Worm (Caenorhabditis elegans) whole organism, L1 larva: ENCODE measurements around the gene K02E2.1.
"Not testable (repeated sequence)": the region's sequence is repeated elsewhere in the genome, so short reads cannot be mapped to it uniquely, and the experiment has no call there.

Experiments
- C16A3.4 ChIP-seq: fragments of 150-350 bp; optimal IDR thresholded peaks from 2 replicates; lab custom pipeline; 2014; ENCODE audit warnings: missing biosample characterization, missing genetic modification characterization
- aha-1 ChIP-seq: fragments of 150-350 bp; optimal IDR thresholded peaks from 2 replicates; lab custom pipeline; 2014; ENCODE audit warnings: missing biosample characterization, missing genetic modification characterization
- aly-2 ChIP-seq: fragments of 150-350 bp; optimal IDR thresholded peaks from 2 replicates; lab custom pipeline; 2014; ENCODE audit warnings: missing biosample characterization, missing genetic modification characterization
- ceh-63 ChIP-seq: fragments of 200-800 bp; sonication (Bioruptor generic); optimal IDR thresholded peaks from 2 replicates; lab custom pipeline; 2018; ENCODE audit warnings: mild to moderate bottlenecking, missing genetic modification characterization, missing compliant biosample characterization
- ceh-8 ChIP-seq: fragments of 200-800 bp; sonication (Bioruptor generic); optimal IDR thresholded peaks from 2 replicates; lab custom pipeline; 2018; ENCODE audit warnings: mild to moderate bottlenecking, missing genetic modification characterization, moderate library complexity, missing compliant biosample characterization
- ceh-88 ChIP-seq: fragments of 200-800 bp; sonication (Bioruptor generic); IDR thresholded peaks from 2 replicates; pipeline ENCODE4 v1.3.6; 2022; ENCODE audit warnings: missing genetic modification characterization, missing compliant biosample characterization
- ces-1 ChIP-seq: fragments of 150-350 bp; optimal IDR thresholded peaks from 2 replicates; lab custom pipeline; 2014; ENCODE audit warnings: missing biosample characterization, missing genetic modification reagents, missing genetic modification characterization
- dpl-1 ChIP-seq, 3 experiments: fragments of 150-350 bp in 2 of 3; sonication (generic microtip) in 1 of 3; optimal IDR thresholded peaks; 2 replicates each; lab custom pipeline; 2014 to 2017; ENCODE audit warnings: missing biosample characterization in 3 of 3, missing genetic modification characterization in 3 of 3, missing genetic modification reagents in 3 of 3
- dsc-1 ChIP-seq: sonication (generic microtip); optimal IDR thresholded peaks from 2 replicates; lab custom pipeline; 2016; ENCODE audit warnings: mild to moderate bottlenecking, missing genetic modification characterization, missing compliant biosample characterization
- egl-13 ChIP-seq: sonication (generic microtip); optimal IDR thresholded peaks from 2 replicates; lab custom pipeline; 2016; ENCODE audit warnings: missing genotype, missing genetic modification reagents, missing genetic modification characterization, missing compliant biosample characterization
- elt-2 ChIP-seq: sonication (generic microtip); optimal IDR thresholded peaks from 2 replicates; lab custom pipeline; 2016; ENCODE audit warnings: missing genetic modification characterization, mild to moderate bottlenecking, inconsistent platforms, missing compliant biosample characterization, missing genetic modification reagents
- elt-3 ChIP-seq, 6 experiments: fragments of 150-350 bp in 1 of 6; sonication (generic microtip); optimal IDR thresholded peaks; 2 replicates each; lab custom pipeline; 2017 to 2018; ENCODE audit warnings: missing biosample characterization in 6 of 6, missing genetic modification characterization in 6 of 6, inconsistent platforms in 1 of 6
- hlh-17 ChIP-seq: fragments of 200-800 bp; sonication (Bioruptor generic); optimal IDR thresholded peaks from 2 replicates; lab custom pipeline; 2018; ENCODE audit warnings: missing genetic modification characterization, mild to moderate bottlenecking, missing compliant biosample characterization, moderate library complexity, borderline replicate concordance
- hlh-4 ChIP-seq: sonication (generic microtip); optimal IDR thresholded peaks from 2 replicates; lab custom pipeline; 2016; ENCODE audit warnings: mild to moderate bottlenecking, missing genetic modification characterization, missing compliant biosample characterization
- jun-1 ChIP-seq: fragments of 150-350 bp; optimal IDR thresholded peaks from 2 replicates; lab custom pipeline; 2014; ENCODE audit warnings: missing biosample characterization, missing genetic modification reagents, missing genetic modification characterization
- lin-35 ChIP-seq, 2 experiments: fragments of 150-350 bp; optimal IDR thresholded peaks; 2 replicates each; lab custom pipeline; 2014; ENCODE audit warnings: missing biosample characterization in 2 of 2, missing genetic modification characterization in 2 of 2, missing genetic modification reagents in 2 of 2
- lin-39 ChIP-seq: fragments of 150-350 bp; optimal IDR thresholded peaks from 2 replicates; lab custom pipeline; 2014; ENCODE audit warnings: missing biosample characterization, missing genetic modification reagents, missing genetic modification characterization
- lir-3 ChIP-seq: sonication (generic microtip); optimal IDR thresholded peaks from 2 replicates; lab custom pipeline; 2016; ENCODE audit warnings: mild to moderate bottlenecking, missing genetic modification characterization, moderate library complexity, missing compliant biosample characterization; ENCODE audit not compliant: poor library complexity
- lsy-2 ChIP-seq, 2 experiments: fragments of 150-350 bp; optimal IDR thresholded peaks; 2 replicates each; lab custom pipeline; 2014; ENCODE audit warnings: missing biosample characterization in 2 of 2, missing genetic modification characterization in 2 of 2
- mab-9 ChIP-seq: fragments of 200-800 bp; sonication (Bioruptor generic); IDR thresholded peaks from 2 replicates; pipeline ENCODE4 v1.3.6; 2022; ENCODE audit warnings: missing genetic modification reagents, missing genetic modification characterization, missing compliant biosample characterization
- mdl-1 ChIP-seq, 2 experiments: fragments of 150-350 bp; optimal IDR thresholded peaks; 2 replicates each; lab custom pipeline; 2014 to 2017; ENCODE audit warnings: missing biosample characterization in 2 of 2, missing genetic modification characterization in 2 of 2, inconsistent platforms in 1 of 2
- nhr-12 ChIP-seq: sonication (generic microtip); optimal IDR thresholded peaks from 2 replicates; lab custom pipeline; 2017; ENCODE audit warnings: missing biosample characterization, missing genetic modification characterization
- nhr-19 ChIP-seq: fragments of 200-800 bp; sonication (Bioruptor generic); conservative IDR thresholded peaks from 2 replicates; pipeline ENCODE4 v1.3.6; 2022; ENCODE audit warnings: missing genetic modification characterization, missing compliant biosample characterization
- nhr-20 ChIP-seq: sonication (generic microtip); optimal IDR thresholded peaks from 2 replicates; lab custom pipeline; 2016; ENCODE audit warnings: mild to moderate bottlenecking, missing genetic modification characterization, missing compliant biosample characterization
- nhr-47 ChIP-seq: sonication (generic microtip); optimal IDR thresholded peaks from 2 replicates; lab custom pipeline; 2016; ENCODE audit warnings: mild to moderate bottlenecking, missing genetic modification characterization, moderate library complexity, missing compliant biosample characterization
- nhr-71 ChIP-seq: sonication (generic microtip); optimal IDR thresholded peaks from 2 replicates; lab custom pipeline; 2016; ENCODE audit warnings: mild to moderate bottlenecking, missing genetic modification characterization, moderate library complexity, missing compliant biosample characterization
- nhr-76 ChIP-seq: sonication (generic microtip); optimal IDR thresholded peaks from 2 replicates; lab custom pipeline; 2017; ENCODE audit warnings: missing biosample characterization, missing genetic modification characterization
- nhr-77 ChIP-seq: fragments of 150-350 bp; optimal IDR thresholded peaks from 2 replicates; lab custom pipeline; 2014; ENCODE audit warnings: missing biosample characterization, missing genetic modification characterization
- nhr-85 ChIP-seq: sonication (generic microtip); peaks from one replicate; lab custom pipeline; 2016; ENCODE audit warnings: missing genetic modification characterization, inconsistent platforms, missing compliant biosample characterization
- pax-3 ChIP-seq: fragments of 200-800 bp; sonication (Bioruptor generic); optimal IDR thresholded peaks from 2 replicates; lab custom pipeline; 2018; ENCODE audit warnings: mild to moderate bottlenecking, missing genetic modification characterization, moderate library complexity, missing compliant biosample characterization
- pqm-1 ChIP-seq: sonication (generic microtip); optimal IDR thresholded peaks from 3 replicates; lab custom pipeline; 2017; ENCODE audit warnings: missing biosample characterization, missing genetic modification characterization
- rnt-1 ChIP-seq: sonication (generic microtip); optimal IDR thresholded peaks from 2 replicates; lab custom pipeline; 2016; ENCODE audit warnings: mild to moderate bottlenecking, missing genetic modification characterization, moderate library complexity, missing compliant biosample characterization
- snu-23 ChIP-seq: sonication (generic microtip); optimal IDR thresholded peaks from 2 replicates; lab custom pipeline; 2016; ENCODE audit warnings: missing genetic modification characterization, missing compliant biosample characterization
- sox-4 ChIP-seq: sonication (generic microtip); optimal IDR thresholded peaks from 2 replicates; lab custom pipeline; 2016; ENCODE audit warnings: missing genetic modification characterization, missing compliant biosample characterization
- sup-37 ChIP-seq: fragments of 200-800 bp; sonication (Bioruptor generic); optimal IDR thresholded peaks from 2 replicates; lab custom pipeline; 2018; ENCODE audit warnings: mild to moderate bottlenecking, missing genetic modification characterization, missing compliant biosample characterization
- swsn-7 ChIP-seq: sonication (generic microtip); optimal IDR thresholded peaks from 2 replicates; lab custom pipeline; 2016; ENCODE audit warnings: missing genetic modification characterization, missing compliant biosample characterization
- tlp-1 ChIP-seq: fragments of 150-350 bp; optimal IDR thresholded peaks from 2 replicates; lab custom pipeline; 2014; ENCODE audit warnings: missing biosample characterization, missing genetic modification characterization
- unc-30 ChIP-seq: sonication (generic microtip); optimal IDR thresholded peaks from 2 replicates; lab custom pipeline; 2017; ENCODE audit warnings: missing biosample characterization, missing genetic modification characterization
- unc-86 ChIP-seq: sonication (generic microtip); optimal IDR thresholded peaks from 2 replicates; lab custom pipeline; 2016; ENCODE audit warnings: missing genetic modification characterization, missing compliant biosample characterization
- vab-15 ChIP-seq: sonication (generic microtip); optimal IDR thresholded peaks from 2 replicates; lab custom pipeline; 2017; ENCODE audit warnings: missing genotype, mild to moderate bottlenecking, missing genetic modification characterization, missing compliant biosample characterization
- xbp-1 ChIP-seq: sonication (generic microtip); optimal IDR thresholded peaks from 2 replicates; lab custom pipeline; 2016; ENCODE audit warnings: missing genetic modification characterization, missing compliant biosample characterization
- zip-4 ChIP-seq: fragments of 200-800 bp; sonication (Bioruptor generic); optimal IDR thresholded peaks from 2 replicates; lab custom pipeline; 2018; ENCODE audit warnings: mild to moderate bottlenecking, missing genetic modification characterization, moderate library complexity, missing compliant biosample characterization

The K02E2.1 gene

ce11 chrV:20351195-20351594, at the start of gene K02E2.1:
TSS of gene K02E2.1 (plus strand) at chrV:20351495.
- TF ChIP-seq hlh-4 (tag; lab: Kevin White, UChicago), result peak; percentile 52
- TF ChIP-seq dsc-1 (tag; lab: Kevin White, UChicago), result no peak

- not testable (repeated sequence) for TF ChIP-seq pax-3 (tag; lab: Kevin White, UChicago); egl-13 (tag; lab: Kevin White, UChicago); zip-4 (GFP tag; lab: Kevin White, UChicago)
Measured at ce11 chrV:20303288-20303687, 48.0 kb upstream of the K02E2.1 start, which contains the start of gene ZC15.3. TSS of gene ZC15.3 (plus strand) at chrV:20303588.

- no peak for TF ChIP-seq mdl-1 (tag; optimal IDR thresholded peaks at IDR 0.05; lab: Kevin White, UChicago)
- no peak for TF ChIP-seq ceh-88 (GFP tag; lab: Robert Waterston, UW)
- no peak for TF ChIP-seq pqm-1 (tag; lab: Kevin White, UChicago)
- no peak for TF ChIP-seq ceh-8 (GFP tag; lab: Kevin White, UChicago)
- TF ChIP-seq nhr-77, result no peak
Measured at ce11 chrV:20305803-20306202, 45.5 kb upstream of the K02E2.1 start, which contains the start of gene ZC15.1. TSS of gene ZC15.1 (plus strand) at chrV:20306103.

- no peak for TF ChIP-seq unc-30 (tag; lab: Kevin White, UChicago)
- TF ChIP-seq hlh-4 (tag; lab: Kevin White, UChicago), result no peak
- TF ChIP-seq nhr-85 (tag; lab: Kevin White, UChicago), result no peak
- TF ChIP-seq tlp-1 (tag; lab: Kevin White, UChicago), result no peak
- TF ChIP-seq mab-9 (GFP tag; lab: Robert Waterston, UW), result no peak
- no peak for TF ChIP-seq nhr-20
- TF ChIP-seq jun-1 (tag; lab: Kevin White, UChicago), result no peak
- TF ChIP-seq nhr-47 (tag; lab: Kevin White, UChicago), result no peak
- TF ChIP-seq aha-1 (tag; lab: Kevin White, UChicago), result no peak
- TF ChIP-seq elt-3 (tag; optimal IDR thresholded peaks at IDR 0.05; lab: Kevin White, UChicago), result no peak
- TF ChIP-seq nhr-76, result no peak
- TF ChIP-seq nhr-12 (tag; lab: Kevin White, UChicago), result no peak
- no peak for TF ChIP-seq pax-3 (tag; lab: Kevin White, UChicago)
- no peak for TF ChIP-seq rnt-1 (tag; lab: Kevin White, UChicago)
- TF ChIP-seq xbp-1 (tag; lab: Kevin White, UChicago), result no peak
- TF ChIP-seq dpl-1 (GFP tag; optimal IDR thresholded peaks at IDR 0.05; lab: Kevin White, UChicago), result no peak
- no peak for TF ChIP-seq ces-1 (GFP tag; lab: Kevin White, UChicago)
- no peak for TF ChIP-seq ceh-8 (GFP tag; lab: Kevin White, UChicago)
- TF ChIP-seq sox-4 (tag; lab: Kevin White, UChicago), result no peak
- no peak for TF ChIP-seq lsy-2 (tag; optimal IDR thresholded peaks at IDR 0.05; lab: Kevin White, UChicago)
Measured at ce11 chrV:20310575-20310974, 40.7 kb upstream of the K02E2.1 start, which contains the start of gene ZC15.10. TSS of gene ZC15.10 (plus strand) at chrV:20310736.

- TF ChIP-seq unc-86 (tag; lab: Kevin White, UChicago), result no peak
- no peak for TF ChIP-seq nhr-71 (tag; lab: Kevin White, UChicago)
- no peak for TF ChIP-seq nhr-19 (GFP tag; lab: Robert Waterston, UW)
- TF ChIP-seq swsn-7, result no peak
- no peak for TF ChIP-seq lin-39 (tag; lab: Kevin White, UChicago)
- no peak for TF ChIP-seq nhr-20
- no peak for TF ChIP-seq elt-2 (tag; lab: Kevin White, UChicago)
- TF ChIP-seq sup-37, result no peak
- no peak for TF ChIP-seq lir-3 (tag; lab: Kevin White, UChicago)
- no peak for TF ChIP-seq xbp-1 (tag; lab: Kevin White, UChicago)
- no peak for TF ChIP-seq lin-35 (GFP tag; optimal IDR thresholded peaks at IDR 0.05; lab: Kevin White, UChicago)
- no peak for TF ChIP-seq aly-2
- TF ChIP-seq snu-23 (GFP tag; lab: Kevin White, UChicago), result no peak
- no peak for TF ChIP-seq egl-13 (tag; lab: Kevin White, UChicago)
- no peak for TF ChIP-seq ceh-63 (GFP tag; lab: Kevin White, UChicago)
- no peak for TF ChIP-seq hlh-17 (GFP tag; lab: Kevin White, UChicago)
- no peak for TF ChIP-seq C16A3.4
- TF ChIP-seq hlh-4 (tag; lab: Kevin White, UChicago), result no peak
- no peak for TF ChIP-seq ceh-8 (GFP tag; lab: Kevin White, UChicago)
- TF ChIP-seq vab-15 (tag; lab: Kevin White, UChicago), result no peak
- TF ChIP-seq, all 84 proteins: peak for 0
Measured at ce11 chrV:20311519-20311918, 39.8 kb upstream of the K02E2.1 start, which contains the start of gene clec-262. TSS of gene clec-262 (plus strand) at chrV:20311819.
